Worm (Caenorhabditis elegans) whole organism, young adult: ENCODE measurements around the gene act-1.

ENCODE experiments used
- F37B4.10 ChIP-seq: fragments of 200-800 bp; sonication (Bioruptor generic); IDR thresholded peaks from 2 replicates; pipeline ENCODE4 v1.3.6; 2022; ENCODE audit warnings: missing genetic modification characterization, missing compliant biosample characterization
- F49E8.2 ChIP-seq: sonication (generic microtip); optimal IDR thresholded peaks from 3 replicates; lab custom pipeline; 2017; ENCODE audit warnings: missing genetic modification characterization, mild to moderate bottlenecking, missing compliant biosample characterization, antibody characterized with exemption, moderate library complexity; ENCODE audit not compliant: insufficient read depth
- pha-4 ChIP-seq: fragments of 150-350 bp; sonication (generic microtip); optimal IDR thresholded peaks from 2 replicates; lab custom pipeline; 2014; ENCODE audit warnings: missing biosample characterization, missing genetic modification reagents, missing genetic modification characterization
- rec-8 ChIP-seq, 2 experiments: sonication (generic microtip); optimal IDR thresholded peaks; 2 replicates each; lab custom pipeline; 2016; ENCODE audit warnings: mild to moderate bottlenecking in 2 of 2, missing genetic modification characterization in 2 of 2, missing genetic modification reagents in 2 of 2, missing genotype in 2 of 2, missing biosample characterization in 1 of 2, missing compliant biosample characterization in 1 of 2, moderate library complexity in 1 of 2
- snpc-1.3 ChIP-seq: sonication (generic microtip); optimal IDR thresholded peaks from 2 replicates; lab custom pipeline; 2017; ENCODE audit warnings: missing genetic modification characterization, mild to moderate bottlenecking, missing compliant biosample characterization, antibody characterized with exemption, moderate library complexity, missing genotype, missing genetic modification reagents; ENCODE audit not compliant: insufficient read depth
- tlf-1 ChIP-seq: fragments of 200-800 bp; sonication (Bioruptor generic); optimal IDR thresholded peaks from 2 replicates; lab custom pipeline; 2018; ENCODE audit warnings: mild to moderate bottlenecking, missing genetic modification characterization, missing compliant biosample characterization
- unc-62 ChIP-seq: fragments of 150-350 bp; optimal IDR thresholded peaks from 2 replicates; lab custom pipeline; 2014; ENCODE audit warnings: missing biosample characterization, missing genetic modification reagents, missing genetic modification characterization

DNA sequence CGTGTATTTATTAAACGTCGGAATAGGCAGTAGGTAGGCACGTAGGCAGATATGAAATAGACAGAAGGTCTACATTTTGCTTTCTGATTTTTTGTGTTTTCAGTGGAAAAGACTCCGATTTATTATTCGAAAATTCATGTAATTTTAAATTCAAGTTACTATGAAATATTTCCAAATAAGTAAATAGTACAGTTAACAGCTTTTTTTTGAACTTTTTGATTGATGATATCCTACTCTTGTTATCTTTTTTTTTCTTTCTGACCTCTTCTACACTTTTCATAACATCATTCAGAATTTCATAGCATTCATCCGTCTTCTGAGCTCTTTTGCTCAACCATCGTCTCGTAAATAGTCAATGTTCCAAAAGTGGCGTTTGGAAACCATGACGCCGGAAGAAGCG, 17.7 kb downstream of the act-1 start, which contains the start of gene cdkl-1:
- TF ChIP-seq unc-62 (GFP tag; lab: Kevin White, UChicago) = no peak
- TF ChIP-seq tlf-1 (GFP tag; lab: Kevin White, UChicago) = no peak
- no peak for TF ChIP-seq snpc-1.3 (tag; lab: Kevin White, UChicago)
- no peak for TF ChIP-seq F49E8.2
- TF ChIP-seq F37B4.10 (GFP tag; lab: Robert Waterston, UW) = no peak
- no peak for TF ChIP-seq pha-4
- no peak for TF ChIP-seq rec-8 (tag; optimal IDR thresholded peaks at IDR 0.05; lab: Kevin White, UChicago)
